Worm (Caenorhabditis elegans): ENCODE data around the gene F53F4.16.

The F53F4.16 gene

DNA sequence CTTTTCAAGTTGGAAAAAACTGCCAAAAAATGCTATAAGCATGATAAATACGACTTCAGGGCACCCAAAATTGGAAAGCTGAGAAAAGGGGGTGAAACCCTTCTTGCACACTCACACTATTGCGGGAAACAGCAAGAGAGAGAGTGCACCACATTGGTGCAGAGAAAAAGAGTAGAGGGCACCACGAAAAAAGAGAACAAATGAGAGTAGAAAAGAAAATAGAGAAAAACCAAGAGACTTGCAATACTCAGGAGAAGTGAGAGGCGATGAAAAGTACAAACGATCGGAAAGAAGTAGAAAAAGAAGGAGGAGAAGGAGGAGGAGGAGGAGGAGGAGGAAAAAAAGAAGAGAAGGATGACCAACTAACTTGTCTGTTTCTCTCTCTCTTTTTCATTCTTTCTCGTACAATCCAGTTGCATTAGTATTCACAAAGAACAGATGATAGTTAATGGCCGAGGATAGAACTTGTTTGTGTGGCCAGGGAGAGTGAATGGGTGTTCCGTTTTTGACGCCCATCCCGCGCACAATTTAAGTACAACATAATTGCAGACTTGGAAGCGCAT, 33.7 kb upstream of the F53F4.16 start (continued):
- TF ChIP-seq ceh-28 (tag; optimal IDR thresholded peaks at IDR 0.05) (peak; percentile 49), duxl-1 (tag; optimal IDR thresholded peaks at IDR 0.05; ENCODE audit: poor library complexity) (peak; percentile 22), F37D6.2 (tag; optimal IDR thresholded peaks at IDR 0.05) (no peak), lin-15B (tag; optimal IDR thresholded peaks at IDR 0.05) (no peak), dve-1 (tag; optimal IDR thresholded peaks at IDR 0.05; ENCODE audit: insufficient read depth) (peak; percentile 56), T20F7.1 (GFP tag; optimal IDR thresholded peaks at IDR 0.05) (no peak), tra-1 (GFP tag; IDR thresholded peaks at IDR 0.05) (no peak; the same call in 1 of the 2 replicates), lin-38 (GFP tag; IDR thresholded peaks at IDR 0.05) (peak; percentile 45), lin-39 (tag; optimal IDR thresholded peaks at IDR 0.05) (peak; percentile 41), lin-29 (GFP tag; IDR thresholded peaks at IDR 0.05) (no peak), madf-5 (GFP tag; IDR thresholded peaks at IDR 0.05) (no peak), aha-1 (tag) (no peak)

DNA sequence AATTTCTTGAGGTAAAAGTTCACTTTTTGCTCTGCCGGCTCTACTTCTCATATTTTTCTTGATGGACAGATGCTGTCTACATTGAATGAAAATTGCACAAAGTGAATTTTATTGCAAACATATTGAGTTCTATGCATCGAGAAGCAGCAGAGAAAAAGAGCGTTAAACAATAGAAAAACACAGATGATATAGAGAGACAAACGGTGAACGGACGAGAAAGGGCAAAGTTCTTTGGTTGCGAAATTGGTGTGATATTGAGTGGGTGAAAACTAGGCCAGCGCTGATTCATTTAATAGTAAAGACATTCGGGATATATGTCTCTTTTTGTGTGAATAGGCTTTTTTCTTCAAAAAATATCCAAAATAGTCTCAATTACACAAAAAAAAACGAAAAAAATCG, 32.8 kb upstream of the F53F4.16 start:
- TF ChIP-seq dmd-6 (GFP tag; IDR thresholded peaks at IDR 0.05) (peak; percentile 42; the same call in 1 of the 2 replicates), nhr-6 (tag; optimal IDR thresholded peaks at IDR 0.05) (no peak), hlh-11 (tag; optimal IDR thresholded peaks at IDR 0.05) (peak; percentile 9), arid-1 (GFP tag; conservative IDR thresholded peaks at IDR 0.05) (no peak), F26F4.8 (GFP tag; conservative IDR thresholded peaks at IDR 0.05) (no peak), aha-1 (tag) (no peak)

DNA sequence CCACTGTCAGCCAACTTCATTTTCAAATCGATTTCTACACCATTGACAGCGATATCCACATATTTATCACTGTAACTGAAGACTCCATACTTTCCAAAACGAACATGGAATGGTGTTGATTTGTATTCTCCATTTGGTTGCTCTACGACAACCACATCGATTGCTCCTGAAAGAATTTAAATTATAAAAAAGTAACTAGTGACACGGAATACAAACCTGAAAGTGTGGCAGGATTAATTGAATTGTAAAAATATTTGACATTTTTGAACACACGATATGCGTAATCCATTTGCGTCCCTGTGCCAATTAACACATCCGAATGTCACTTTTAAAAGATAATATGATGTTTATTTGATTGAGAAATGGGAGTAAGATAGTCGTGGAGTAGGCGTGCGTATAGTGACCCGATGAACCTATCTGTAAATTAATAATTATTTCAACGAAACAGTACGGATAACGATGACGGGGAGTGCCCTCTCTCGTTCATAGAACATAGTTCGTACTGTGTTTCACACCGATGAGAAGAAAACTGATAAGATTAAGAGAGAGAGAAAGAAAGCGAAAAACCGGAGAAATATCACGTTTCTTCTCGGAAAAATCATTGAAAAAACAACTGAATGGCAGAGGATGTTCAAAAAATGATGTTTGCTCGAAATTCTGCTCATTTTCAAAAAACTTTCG, 32.2 kb upstream of the F53F4.16 start, which contains the start of gene lpin-1:
Gene lpin-1 (minus strand): TSS at position 417 of the 681 bp plus-strand sequence.
- peak in 1 of 2 experiments; percentile 60 for TF ChIP-seq unc-62 (GFP tag; optimal IDR thresholded peaks at IDR 0.05 in 1 of 2)
- TF ChIP-seq unc-62 (tag; optimal IDR thresholded peaks at IDR 0.05): no peak
- peak; percentile 20 for TF ChIP-seq hlh-30 (tag; optimal IDR thresholded peaks at IDR 0.05; ENCODE audit: insufficient read depth)
- TF ChIP-seq mxl-3 (GFP tag; optimal IDR thresholded peaks at IDR 0.05): peak; percentile 70
- TF ChIP-seq nhr-48 (tag; optimal IDR thresholded peaks at IDR 0.05): peak; percentile 47
- TF ChIP-seq zfp-3 (GFP tag; conservative IDR thresholded peaks at IDR 0.05): 0 out of 2 replicates have a peak, but pooled peaks have one; percentile 28
- peak; percentile 40 for TF ChIP-seq mep-1 (tag; optimal IDR thresholded peaks at IDR 0.05)
- TF ChIP-seq zfp-2 (tag; optimal IDR thresholded peaks at IDR 0.05): no peak
- TF ChIP-seq sdz-12 (GFP tag; optimal IDR thresholded peaks at IDR 0.05): peak; percentile 68
- TF ChIP-seq mdl-1 (tag; optimal IDR thresholded peaks at IDR 0.05): peak in 1 of 2 experiments; percentile 54
- peak; percentile 77 for TF ChIP-seq nhr-28 (tag; optimal IDR thresholded peaks at IDR 0.05)
- TF ChIP-seq fkh-10 (GFP tag; optimal IDR thresholded peaks at IDR 0.05): no peak
- TF ChIP-seq hif-1 (tag; optimal IDR thresholded peaks at IDR 0.05): peak in 1 of 2 experiments; percentile 38
- peak; percentile 16 for TF ChIP-seq pqm-1 (tag; optimal IDR thresholded peaks at IDR 0.05)
- TF ChIP-seq dve-1 (tag; optimal IDR thresholded peaks at IDR 0.05; ENCODE audit: insufficient read depth): peak; percentile 69
- TF ChIP-seq lsy-2 (tag; optimal IDR thresholded peaks at IDR 0.05): peak in 1 of 2 experiments; percentile 8
- peak; percentile 53; the same call in 1 of the 2 replicates for TF ChIP-seq nhr-41 (GFP tag; IDR thresholded peaks at IDR 0.05)
- no peak for TF ChIP-seq daf-8 (GFP tag; IDR thresholded peaks at IDR 0.05)
- peak; percentile 85 for TF ChIP-seq hlh-11 (tag; optimal IDR thresholded peaks at IDR 0.05)
- peak; percentile 11; the same call in 1 of the 2 replicates for TF ChIP-seq saeg-2 (GFP tag; IDR thresholded peaks at IDR 0.05)
- peak; percentile 0 for TF ChIP-seq T20F7.1 (GFP tag; optimal IDR thresholded peaks at IDR 0.05)
- TF ChIP-seq vab-7 (GFP tag; IDR thresholded peaks at IDR 0.05): no peak
- TF ChIP-seq mes-2 (tag; optimal IDR thresholded peaks at IDR 0.05; ENCODE audit: poor library complexity, severe bottlenecking): peak; percentile 6
- no peak for TF ChIP-seq nhr-237 (tag; optimal IDR thresholded peaks at IDR 0.05)
- no peak for TF ChIP-seq mxl-2 (GFP tag; conservative IDR thresholded peaks at IDR 0.05)
- TF ChIP-seq aha-1 (tag): peak; percentile 96
- TF ChIP-seq daf-16 (GFP tag; optimal IDR thresholded peaks at IDR 0.05): no peak
- TF ChIP-seq daf-16 (tag; optimal IDR thresholded peaks at IDR 0.05): peak; percentile 44
- peak; percentile 35 for TF ChIP-seq nhr-77 (tag; optimal IDR thresholded peaks at IDR 0.05)
